Worm (Caenorhabditis elegans) whole organism, midembryonic: ENCODE measurements around the gene hrg-6.

Experiments
- flt-1 ChIP-seq: fragments of 200-800 bp; sonication (Bioruptor generic); IDR thresholded peaks from 2 replicates; pipeline ENCODE4 v1.3.6; 2022; ENCODE audit warnings: missing genetic modification characterization, missing compliant biosample characterization
- med-1 ChIP-seq: sonication (generic microtip); optimal IDR thresholded peaks from 2 replicates; lab custom pipeline; 2017; ENCODE audit warnings: missing genetic modification characterization, mild to moderate bottlenecking, missing compliant biosample characterization, antibody characterized with exemption, missing genetic modification reagents; ENCODE audit not compliant: insufficient read depth
- tab-1 ChIP-seq: fragments of 200-800 bp; sonication (Bioruptor generic); IDR thresholded peaks from 2 replicates; pipeline ENCODE4 v1.3.6; 2022; ENCODE audit warnings: missing genetic modification characterization, missing compliant biosample characterization
- ztf-23 ChIP-seq: fragments of 200-800 bp; sonication (Bioruptor generic); IDR thresholded peaks from 2 replicates; pipeline ENCODE4 v1.3.6; 2022; ENCODE audit warnings: missing genetic modification reagents, missing genetic modification characterization, missing compliant biosample characterization
- ztf-29 ChIP-seq: fragments of 200-800 bp; sonication (Bioruptor generic); IDR thresholded peaks from 2 replicates; pipeline ENCODE4 v1.3.6; 2022; ENCODE audit warnings: missing genetic modification reagents, missing genetic modification characterization, missing compliant biosample characterization

DNA sequence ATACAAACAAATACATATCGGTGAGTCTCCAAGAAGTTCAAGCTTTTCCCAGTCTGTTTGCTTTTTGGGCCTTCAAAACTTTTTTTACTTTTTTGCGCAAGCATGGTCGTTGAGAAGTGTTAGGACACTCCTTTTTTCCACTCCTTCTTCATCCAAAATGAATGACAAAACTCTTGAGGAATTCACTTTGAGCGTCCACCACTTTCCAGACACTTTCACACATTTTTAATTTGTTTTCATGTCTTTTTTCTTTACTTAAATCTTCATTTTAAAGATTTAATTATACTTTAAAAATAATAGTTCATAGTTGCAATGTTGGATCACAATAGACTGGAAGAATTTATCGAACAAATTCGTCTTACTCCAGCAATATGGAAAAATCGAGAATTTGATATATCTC is 28.1 kb upstream of the hrg-6 start, which contains the start of gene F13H10.1:
- TF ChIP-seq tab-1 (GFP tag; lab: Robert Waterston, UW) (no peak), med-1 (no peak), flt-1 (no peak), ztf-29 (GFP tag; lab: Robert Waterston, UW) (no peak), ztf-23 (GFP tag; lab: Robert Waterston, UW) (no peak)
